Worm (Caenorhabditis elegans): ENCODE data around the gene lim-4.

Gene lim-4

DNA sequence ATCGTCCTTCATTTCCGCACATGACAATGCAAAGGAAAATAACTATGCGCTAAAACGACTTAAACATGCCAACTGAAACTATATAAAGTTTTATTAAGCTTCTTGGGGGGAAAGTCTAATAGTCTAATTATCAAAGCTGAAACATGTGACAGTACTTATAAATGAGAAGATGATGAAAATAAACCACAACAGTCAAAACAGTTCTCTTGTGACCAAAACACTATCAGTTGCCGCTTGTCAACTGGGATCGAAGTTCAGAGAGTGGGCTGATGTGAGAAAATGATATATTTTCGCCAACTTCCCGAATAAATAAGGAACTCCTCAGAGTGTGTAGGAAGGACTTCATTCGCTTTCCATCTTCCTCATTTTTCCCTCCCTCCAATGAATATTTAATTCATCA lies 51.3 kb downstream of the lim-4 start (continued):
- TF ChIP-seq aly-2 (tag; optimal IDR thresholded peaks at IDR 0.05) (no peak), mxl-2 (GFP tag; conservative IDR thresholded peaks at IDR 0.05) (no peak), fos-1 (tag; optimal IDR thresholded peaks at IDR 0.05) (no peak), hmg-1.1 (GFP tag; IDR thresholded peaks at IDR 0.05) (no peak), aha-1 (tag) (no peak), php-3 (GFP tag; IDR thresholded peaks at IDR 0.05) (peak; percentile 67; the same call in 1 of the 2 replicates), F49E8.2 (tag; optimal IDR thresholded peaks at IDR 0.05; ENCODE audit: borderline replicate concordance) (no peak), fkh-10 (GFP tag; optimal IDR thresholded peaks at IDR 0.05) (no peak), lin-15B (tag; optimal IDR thresholded peaks at IDR 0.05) (no peak), mep-1 (tag; optimal IDR thresholded peaks at IDR 0.05) (no peak), F10B5.3 (tag; optimal IDR thresholded peaks at IDR 0.05) (no peak), jun-1 (tag; optimal IDR thresholded peaks at IDR 0.05) (no peak), lin-13 (GFP tag; optimal IDR thresholded peaks at IDR 0.05) (no peak), madf-5 (GFP tag; IDR thresholded peaks at IDR 0.05) (no peak), lin-39 (tag; optimal IDR thresholded peaks at IDR 0.05) (no peak), mxl-3 (GFP tag; optimal IDR thresholded peaks at IDR 0.05) (no peak), nhr-28 (tag; optimal IDR thresholded peaks at IDR 0.05) (peak; percentile 58), snpc-4 (tag; optimal IDR thresholded peaks at IDR 0.05) (no peak), daf-16 (GFP tag; optimal IDR thresholded peaks at IDR 0.05) (no peak), daf-16 (tag; optimal IDR thresholded peaks at IDR 0.05) (peak; percentile 79), nhr-77 (tag; optimal IDR thresholded peaks at IDR 0.05) (peak; percentile 36), D1046.2 (GFP tag; IDR thresholded peaks at IDR 0.05) (no peak), dmd-9 (GFP tag; IDR thresholded peaks at IDR 0.05) (no peak), F44E2.7 (GFP tag; IDR thresholded peaks at IDR 0.05) (no peak), ces-1 (GFP tag; optimal IDR thresholded peaks at IDR 0.05) (no peak), cey-2 (tag; optimal IDR thresholded peaks at IDR 0.05; ENCODE audit: borderline replicate concordance, insufficient read depth) (no peak), F37D6.2 (tag; optimal IDR thresholded peaks at IDR 0.05) (no peak), gei-8 (GFP tag; optimal IDR thresholded peaks at IDR 0.05) (no peak), lin-1 (GFP tag; IDR thresholded peaks at IDR 0.05) (no peak), duxl-1 (tag; optimal IDR thresholded peaks at IDR 0.05; ENCODE audit: poor library complexity) (no peak), Y48G9A.11 (GFP tag; IDR thresholded peaks at IDR 0.05) (no peak), nhr-102 (tag; optimal IDR thresholded peaks at IDR 0.05) (peak; percentile 25), egl-43 (GFP tag; IDR thresholded peaks at IDR 0.05) (no peak), spr-1 (tag; optimal IDR thresholded peaks at IDR 0.05) (no peak), zfp-2 (tag; optimal IDR thresholded peaks at IDR 0.05) (no peak), ceh-32 (tag; optimal IDR thresholded peaks at IDR 0.05; ENCODE audit: poor library complexity) (no peak), dmd-8 (GFP tag; IDR thresholded peaks at IDR 0.05) (no peak), tra-1 (GFP tag; IDR thresholded peaks at IDR 0.05) (no peak), unc-130 (GFP tag; optimal IDR thresholded peaks at IDR 0.05) (no peak), ceh-20 (GFP tag; IDR thresholded peaks at IDR 0.05) (no peak), nhr-25 (tag; optimal IDR thresholded peaks at IDR 0.05; ENCODE audit: borderline replicate concordance, insufficient read depth) (no peak), snpc-1.2 (GFP tag; IDR thresholded peaks at IDR 0.05) (no peak), set-16 (GFP tag; IDR thresholded peaks at IDR 0.05) (no peak), vab-7 (GFP tag; IDR thresholded peaks at IDR 0.05) (no peak), Y75B8A.6 (GFP tag; IDR thresholded peaks at IDR 0.05) (no peak), daf-12 (tag; optimal IDR thresholded peaks at IDR 0.05) (no peak), ama-1 (optimal IDR thresholded peaks at IDR 0.05) (no peak), Y5F2A.4 (GFP tag; optimal IDR thresholded peaks at IDR 0.05) (no peak), unc-62 (GFP tag; optimal IDR thresholded peaks at IDR 0.05 in 1 of 2) (peak in 1 of 2 experiments; percentile 54), unc-62 (tag; optimal IDR thresholded peaks at IDR 0.05) (no peak), hlh-11 (tag; optimal IDR thresholded peaks at IDR 0.05) (peak; percentile 44), arid-1 (GFP tag; conservative IDR thresholded peaks at IDR 0.05) (no peak)
